Fruit fly (Drosophila melanogaster) whole organism, embryonic: ENCODE data around the gene Cul6.
A peak's percentile ranks its signal among the peaks of the same experiment; 100 is the strongest.

Experiments used
- CG10147 ChIP-seq: fragments of 200-800 bp; sonication (Bioruptor generic); optimal IDR thresholded peaks from 2 replicates; lab custom pipeline; 2019; ENCODE audit warnings: missing biosample characterization, mild to moderate bottlenecking, missing genetic modification characterization, moderate library complexity
- CG10321 ChIP-seq: fragments of 200-800 bp; sonication (Bioruptor generic); IDR thresholded peaks from 2 replicates; pipeline ENCODE4 v1.3.6; 2022; ENCODE audit warnings: missing biosample characterization, missing genetic modification characterization
- CG11695 ChIP-seq: fragments of 200-800 bp; sonication (Bioruptor generic); IDR thresholded peaks from 3 replicates; pipeline ENCODE4 v1.3.6; 2022; ENCODE audit warnings: missing biosample characterization, missing genetic modification characterization
- CG15011 ChIP-seq: fragments of 200-800 bp; sonication (Bioruptor generic); optimal IDR thresholded peaks from 3 replicates; lab custom pipeline; 2018; ENCODE audit warnings: missing biosample characterization, mild to moderate bottlenecking, missing genetic modification characterization
- CG15479 ChIP-seq: fragments of 200-800 bp; sonication (Bioruptor generic); optimal IDR thresholded peaks from 3 replicates; lab custom pipeline; 2019; ENCODE audit warnings: missing biosample characterization, mild to moderate bottlenecking, missing genetic modification characterization, moderate library complexity
- CG15601 ChIP-seq: fragments of 200-800 bp; sonication (Bioruptor generic); optimal IDR thresholded peaks from 3 replicates; lab custom pipeline; 2019; ENCODE audit warnings: missing biosample characterization, mild to moderate bottlenecking, missing genetic modification characterization, moderate library complexity
- CG17359 ChIP-seq: fragments of 200-800 bp; sonication (Bioruptor generic); optimal IDR thresholded peaks from 3 replicates; lab custom pipeline; 2018; ENCODE audit warnings: missing biosample characterization, mild to moderate bottlenecking, missing genetic modification characterization, moderate library complexity
- CG2129 ChIP-seq: fragments of 200-800 bp; sonication (Bioruptor generic); IDR thresholded peaks from 2 replicates; pipeline ENCODE4 v1.3.6; 2022; ENCODE audit warnings: missing biosample characterization, missing genetic modification characterization; ENCODE audit not compliant: partially characterized antibody
- CG33213 ChIP-seq: fragments of 200-800 bp; sonication (Bioruptor generic); optimal IDR thresholded peaks from 3 replicates; lab custom pipeline; 2016; ENCODE audit warnings: missing biosample characterization, missing genetic modification characterization
- CG4617 ChIP-seq: fragments of 200-800 bp; sonication (Bioruptor generic); optimal IDR thresholded peaks from 3 replicates; lab custom pipeline; 2016; ENCODE audit warnings: missing biosample characterization, missing genetic modification characterization, borderline replicate concordance
- CG7271 ChIP-seq: fragments of 200-800 bp; sonication (Bioruptor generic); optimal IDR thresholded peaks from 2 replicates; lab custom pipeline; 2018; ENCODE audit warnings: missing biosample characterization, mild to moderate bottlenecking, missing genetic modification characterization, moderate library complexity
- CG7839 ChIP-seq: fragments of 200-800 bp; sonication (Bioruptor generic); optimal IDR thresholded peaks from 3 replicates; lab custom pipeline; 2018; ENCODE audit warnings: missing biosample characterization, mild to moderate bottlenecking, missing genetic modification characterization, moderate library complexity
- CG8281 ChIP-seq: fragments of 200-800 bp; sonication (Bioruptor generic); optimal IDR thresholded peaks from 2 replicates; lab custom pipeline; 2018; ENCODE audit warnings: missing biosample characterization, mild to moderate bottlenecking, missing genetic modification characterization, moderate library complexity
- CG8478 ChIP-seq: fragments of >200 bp; optimal IDR thresholded peaks from 2 replicates; lab custom pipeline; 2018
- CG9437 ChIP-seq: fragments of 200-800 bp; sonication (Bioruptor generic); optimal IDR thresholded peaks from 2 replicates; lab custom pipeline; 2018; ENCODE audit warnings: missing biosample characterization, mild to moderate bottlenecking, missing genetic modification characterization
- Dad ChIP-seq: fragments of 200-800 bp; sonication (Bioruptor generic); optimal IDR thresholded peaks from 3 replicates; lab custom pipeline; 2016; ENCODE audit warnings: missing biosample characterization, missing genetic modification characterization
- E2f2 ChIP-seq: fragments of 200-800 bp; sonication (Bioruptor generic); IDR thresholded peaks from 2 replicates; pipeline ENCODE4 v1.3.6; 2022; ENCODE audit warnings: missing biosample characterization, missing genetic modification characterization
- Hr51 ChIP-seq, 2 experiments: fragments of 200-800 bp; sonication (Bioruptor generic); optimal IDR thresholded peaks; 2 replicates in 1 of 2; 3 replicates in 1 of 2; lab custom pipeline; 2016 to 2018; ENCODE audit warnings: missing biosample characterization in 2 of 2, missing genetic modification characterization in 2 of 2, mild to moderate bottlenecking in 1 of 2, moderate library complexity in 1 of 2
- NC2α ChIP-seq: fragments of 200-800 bp; sonication (Bioruptor generic); optimal IDR thresholded peaks from 2 replicates; lab custom pipeline; 2016; ENCODE audit warnings: missing biosample characterization, missing genetic modification characterization
- Nf-YB ChIP-seq: fragments of 200-800 bp; sonication (Bioruptor generic); optimal IDR thresholded peaks from 3 replicates; lab custom pipeline; 2019; ENCODE audit warnings: missing biosample characterization, mild to moderate bottlenecking, missing genetic modification characterization, moderate library complexity
- Pdp1 ChIP-seq, 2 experiments: fragments of 200-800 bp; sonication (Bioruptor generic); optimal IDR thresholded peaks; 3 replicates each; lab custom pipeline; 2016; ENCODE audit warnings: missing biosample characterization in 2 of 2, missing genetic modification characterization in 2 of 2, mild to moderate bottlenecking in 1 of 2, moderate library complexity in 1 of 2
- Rfx ChIP-seq: fragments of 200-800 bp; sonication (Bioruptor generic); IDR thresholded peaks from 2 replicates; pipeline ENCODE4 v1.3.6; 2022; ENCODE audit warnings: missing biosample characterization, missing genetic modification characterization
- YL-1 ChIP-seq: fragments of 200-800 bp; sonication (Bioruptor generic); optimal IDR thresholded peaks from 3 replicates; lab custom pipeline; 2017; ENCODE audit warnings: missing biosample characterization, mild to moderate bottlenecking, missing genetic modification characterization
- ap ChIP-seq: fragments of 200-800 bp; sonication (Bioruptor generic); IDR thresholded peaks from 2 replicates; pipeline ENCODE4 v1.3.6; 2022; ENCODE audit warnings: missing biosample characterization, missing genetic modification characterization
- ase ChIP-seq: fragments of 200-800 bp; sonication (Bioruptor generic); IDR thresholded peaks from 3 replicates; pipeline ENCODE4 v1.3.6; 2022; ENCODE audit warnings: missing biosample characterization, missing genetic modification characterization
- danr ChIP-seq: fragments of 200-800 bp; sonication (Bioruptor generic); IDR thresholded peaks from 2 replicates; pipeline ENCODE4 v1.3.6; 2022; ENCODE audit warnings: missing biosample characterization, missing genetic modification characterization
- dpn ChIP-seq, 2 experiments: fragments of 200-800 bp; sonication (Bioruptor generic); optimal IDR thresholded peaks; 3 replicates each; lab custom pipeline; 2016; ENCODE audit warnings: missing biosample characterization in 2 of 2, missing genetic modification characterization in 2 of 2
- emc ChIP-seq: fragments of 200-800 bp; sonication (Bioruptor generic); optimal IDR thresholded peaks from 2 replicates; lab custom pipeline; 2016; ENCODE audit warnings: missing biosample characterization, missing genetic modification characterization
- exex ChIP-seq: fragments of 200-800 bp; sonication (Bioruptor generic); optimal IDR thresholded peaks from 4 replicates; lab custom pipeline; 2018; ENCODE audit warnings: missing biosample characterization, mild to moderate bottlenecking, missing genetic modification characterization, moderate library complexity
- fu2 ChIP-seq: fragments of 200-800 bp; sonication (Bioruptor generic); optimal IDR thresholded peaks from 2 replicates; lab custom pipeline; 2016; ENCODE audit warnings: missing biosample characterization, missing genetic modification characterization
- gfzf ChIP-seq: fragments of 200-800 bp; sonication (Bioruptor generic); optimal IDR thresholded peaks from 2 replicates; lab custom pipeline; 2016; ENCODE audit warnings: missing biosample characterization, mild to moderate bottlenecking, missing genetic modification characterization, moderate library complexity
- grn ChIP-seq: fragments of 200-800 bp; sonication (Bioruptor generic); optimal IDR thresholded peaks from 3 replicates; lab custom pipeline; 2017; ENCODE audit warnings: missing biosample characterization, missing genetic modification characterization
- ham ChIP-seq: fragments of 200-800 bp; sonication (Bioruptor generic); IDR thresholded peaks from 2 replicates; pipeline ENCODE4 v1.3.6; 2022; ENCODE audit warnings: missing biosample characterization, missing genetic modification characterization
- hb ChIP-seq: fragments of 200-800 bp; sonication (Bioruptor generic); IDR thresholded peaks from 3 replicates; pipeline ENCODE4 v1.3.6; 2022; ENCODE audit warnings: missing biosample characterization, missing genetic modification characterization; ENCODE audit not compliant: partially characterized antibody
- kay ChIP-seq: fragments of 200-800 bp; sonication (Bioruptor generic); optimal IDR thresholded peaks from 2 replicates; lab custom pipeline; 2016; ENCODE audit warnings: missing biosample characterization, missing genetic modification characterization
- lab ChIP-seq: fragments of 200-800 bp; sonication (Bioruptor generic); optimal IDR thresholded peaks from 3 replicates; lab custom pipeline; 2017; ENCODE audit warnings: missing biosample characterization, missing genetic modification characterization, mild to moderate bottlenecking, moderate library complexity, missing genetic modification reagents
- lilli ChIP-seq: fragments of 200-800 bp; sonication (Bioruptor generic); optimal IDR thresholded peaks from 3 replicates; lab custom pipeline; 2016; ENCODE audit warnings: missing biosample characterization, missing genetic modification characterization
- lov ChIP-seq, 2 experiments: fragments of 200-800 bp in 1 of 2; fragments of >200 bp in 1 of 2; sonication (Bioruptor generic) in 1 of 2; IDR thresholded peaks in 1 of 2; optimal IDR thresholded peaks in 1 of 2; 2 replicates in 1 of 2; 3 replicates in 1 of 2; pipeline versions ENCODE4 v1.3.6 to Lab custom; 2017 to 2022; ENCODE audit warnings: missing biosample characterization in 1 of 2, missing genetic modification characterization in 1 of 2
- mld ChIP-seq: fragments of 200-800 bp; sonication (Bioruptor generic); IDR thresholded peaks from 3 replicates; pipeline ENCODE4 v1.3.6; 2022; ENCODE audit warnings: missing biosample characterization, missing genetic modification characterization; ENCODE audit not compliant: partially characterized antibody
- onecut ChIP-seq: fragments of 200-800 bp; sonication (Bioruptor generic); IDR thresholded peaks from 2 replicates; pipeline ENCODE4 v1.3.6; 2022; ENCODE audit warnings: missing biosample characterization, missing genetic modification characterization
- ranshi ChIP-seq: fragments of 200-800 bp; sonication (Bioruptor generic); IDR thresholded peaks from 2 replicates; pipeline ENCODE4 v1.3.6; 2022; ENCODE audit warnings: missing biosample characterization, missing genetic modification characterization
- rib ChIP-seq: fragments of 200-800 bp; sonication (Bioruptor generic); IDR thresholded peaks from 2 replicates; pipeline ENCODE4 v1.3.6; 2022; ENCODE audit warnings: missing biosample characterization, missing genetic modification characterization
- row ChIP-seq: fragments of 200-800 bp; sonication (Bioruptor generic); IDR thresholded peaks from 3 replicates; pipeline ENCODE4 v1.3.6; 2022; ENCODE audit warnings: missing biosample characterization, missing genetic modification characterization
- sna ChIP-seq: fragments of 200-800 bp; sonication (Bioruptor generic); IDR thresholded peaks from 2 replicates; pipeline ENCODE4 v1.3.6; 2022; ENCODE audit warnings: missing biosample characterization, missing genetic modification characterization; ENCODE audit not compliant: partially characterized antibody
- trem ChIP-seq: fragments of 200-800 bp; optimal IDR thresholded peaks from 3 replicates; lab custom pipeline; 2019; ENCODE audit warnings: missing biosample characterization, mild to moderate bottlenecking, missing genetic modification characterization, moderate library complexity
- unpg ChIP-seq: fragments of 200-800 bp; sonication (Bioruptor generic); optimal IDR thresholded peaks from 3 replicates; lab custom pipeline; 2018; ENCODE audit warnings: missing biosample characterization, mild to moderate bottlenecking, missing genetic modification characterization, moderate library complexity
- vvl ChIP-seq: fragments of 200-800 bp; sonication (Bioruptor generic); IDR thresholded peaks from 2 replicates; pipeline ENCODE4 v1.3.6; 2022; ENCODE audit warnings: missing biosample characterization, missing genetic modification characterization
- zfh2 ChIP-seq: fragments of 200-800 bp; sonication (Bioruptor generic); optimal IDR thresholded peaks from 2 replicates; lab custom pipeline; 2016; ENCODE audit warnings: missing biosample characterization, missing genetic modification characterization

The Cul6 gene

DNA sequence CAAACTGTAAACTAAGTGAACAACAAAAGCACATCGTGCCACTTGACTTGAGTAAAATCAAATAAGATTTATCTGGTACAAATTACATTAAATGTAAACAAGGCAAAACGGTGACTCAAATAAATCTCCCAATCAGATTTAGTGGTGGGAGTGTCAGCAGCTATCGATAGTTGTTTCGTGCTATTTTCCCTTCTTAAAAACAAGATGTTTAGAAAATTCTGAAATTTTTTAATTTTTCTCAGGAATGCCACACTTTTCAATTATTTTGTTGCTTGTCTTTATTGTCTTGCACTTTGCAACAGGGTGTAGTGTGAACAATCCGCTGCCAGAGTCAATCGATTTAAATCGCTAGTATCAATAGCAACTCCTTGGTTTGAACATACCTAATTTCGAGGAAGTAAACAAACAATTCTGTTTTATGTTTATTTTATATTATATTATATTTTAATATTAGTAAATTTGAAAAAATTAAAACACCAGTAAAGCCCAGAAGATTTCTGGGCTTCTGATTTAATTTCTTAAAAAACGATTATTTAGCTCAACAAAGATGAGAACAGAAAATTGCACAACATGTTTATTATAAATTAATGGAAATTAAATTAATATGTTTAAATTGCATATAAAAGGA lies 3.8 kb upstream of the Cul6 start, which contains the start of gene MICAL-like (continued):
- no peak for TF ChIP-seq CG17359 (tag; lab: Kevin White, UChicago)
- TF ChIP-seq rib, result no peak
- TF ChIP-seq zfh2 (GFP tag; lab: Kevin White, UChicago), result peak; percentile 50
- no peak for TF ChIP-seq lab (GFP tag; lab: Kevin White, UChicago)
- TF ChIP-seq onecut, result no peak
- TF ChIP-seq unpg (GFP tag; lab: Kevin White, UChicago), result no peak
- TF ChIP-seq emc, result no peak
- peak; percentile 79 for TF ChIP-seq kay (GFP tag; lab: Kevin White, UChicago)
- TF ChIP-seq CG11695, result no peak
- peak; percentile 67 for TF ChIP-seq CG2129 (GFP tag; lab: Robert Waterston, UW)
- no peak for TF ChIP-seq Hr51 (GFP tag; optimal IDR thresholded peaks at IDR 0.05; lab: Kevin White, UChicago)
- no peak for TF ChIP-seq CG15479 (GFP tag; lab: Kevin White, UChicago)
- peak; percentile 91 for TF ChIP-seq sna (GFP tag; lab: Robert Waterston, UW)
- TF ChIP-seq CG10147, result no peak
- peak; percentile 18 for TF ChIP-seq grn (GFP tag; lab: Kevin White, UChicago)
- peak; percentile 26 for TF ChIP-seq Dad (GFP tag; lab: Kevin White, UChicago)
- TF ChIP-seq ase, result peak; percentile 49; the same call in 1 of the 3 replicates
- no peak for TF ChIP-seq fu2 (GFP tag; lab: Kevin White, UChicago)
- peak; percentile 6; the same call in 1 of the 2 replicates for TF ChIP-seq vvl
- TF ChIP-seq Nf-YB, result no peak
- no peak for TF ChIP-seq lov (optimal IDR thresholded peaks at IDR 0.05; lab: Kevin White, UChicago)
- no peak for TF ChIP-seq lov (GFP tag; IDR thresholded peaks at IDR 0.05; lab: Robert Waterston, UW)
- TF ChIP-seq Pdp1 (GFP tag; optimal IDR thresholded peaks at IDR 0.05; lab: Kevin White, UChicago), result peak in 1 of 2 experiments; percentile 4
- TF ChIP-seq CG15011 (GFP tag; lab: Kevin White, UChicago), result no peak
- peak; percentile 27 for TF ChIP-seq lilli
- TF ChIP-seq CG15601, result no peak
- peak; percentile 45 for TF ChIP-seq CG33213 (GFP tag; lab: Kevin White, UChicago)
- no peak for TF ChIP-seq NC2α
- no peak for TF ChIP-seq CG8478
- TF ChIP-seq CG8281, result no peak
- TF ChIP-seq CG4617 (GFP tag; lab: Kevin White, UChicago), result peak; percentile 6
- no peak for TF ChIP-seq ham (GFP tag; lab: Robert Waterston, UW)
- TF ChIP-seq row, result peak; percentile 85
- no peak for TF ChIP-seq YL-1 (GFP tag; lab: Kevin White, UChicago)
- no peak for TF ChIP-seq CG10321 (GFP tag; lab: Robert Waterston, UW)
- peak; percentile 55 for TF ChIP-seq Rfx
- peak; percentile 11 for TF ChIP-seq trem (tag; lab: Kevin White, UChicago)
- peak; percentile 68; the same call in 1 of the 3 replicates for TF ChIP-seq mld (GFP tag; lab: Robert Waterston, UW)
- no peak for TF ChIP-seq ap (GFP tag; lab: Robert Waterston, UW)
- 0 out of 2 replicates have a peak, but pooled peaks have one; percentile 22 for TF ChIP-seq danr (GFP tag; lab: Robert Waterston, UW)
- peak; percentile 80 for TF ChIP-seq hb (GFP tag; lab: Robert Waterston, UW)
- TF ChIP-seq dpn (GFP tag; optimal IDR thresholded peaks at IDR 0.05; lab: Kevin White, UChicago), result peak in 1 of 2 experiments; percentile 21
- TF ChIP-seq CG7839 (tag; lab: Kevin White, UChicago), result no peak
- peak; percentile 6 for TF ChIP-seq CG9437 (GFP tag; lab: Kevin White, UChicago)
- peak; percentile 40 for TF ChIP-seq ranshi (GFP tag; lab: Robert Waterston, UW)
- no peak for TF ChIP-seq E2f2 (GFP tag; lab: Robert Waterston, UW)
- TF ChIP-seq gfzf (GFP tag; lab: Kevin White, UChicago), result no peak
- no peak for TF ChIP-seq exex (tag; lab: Kevin White, UChicago)
- no peak for TF ChIP-seq CG7271 (tag; lab: Kevin White, UChicago)
